Fruit fly (Drosophila melanogaster) whole organism, embryonic: ENCODE measurements around the gene firl.

Source experiments
- Abd-B ChIP-seq: fragments of 200-800 bp; sonication (Bioruptor generic); optimal IDR thresholded peaks from 2 replicates; lab custom pipeline; 2018; ENCODE audit warnings: missing biosample characterization, mild to moderate bottlenecking, missing genetic modification characterization, moderate library complexity
- Atf-2 ChIP-seq: fragments of 200-800 bp; sonication (Bioruptor generic); optimal IDR thresholded peaks from 2 replicates; lab custom pipeline; 2016; ENCODE audit warnings: missing biosample characterization, missing genetic modification characterization
- CG10147 ChIP-seq: fragments of 200-800 bp; sonication (Bioruptor generic); optimal IDR thresholded peaks from 2 replicates; lab custom pipeline; 2019; ENCODE audit warnings: missing biosample characterization, mild to moderate bottlenecking, missing genetic modification characterization, moderate library complexity
- CG10274 ChIP-seq: fragments of 200-800 bp; sonication (Bioruptor generic); optimal IDR thresholded peaks from 3 replicates; lab custom pipeline; 2017; ENCODE audit warnings: missing biosample characterization, mild to moderate bottlenecking, missing genetic modification characterization
- CG11093 ChIP-seq: fragments of 200-800 bp; sonication (Bioruptor generic); IDR thresholded peaks from 3 replicates; pipeline ENCODE4 v1.3.6; 2022; ENCODE audit warnings: missing biosample characterization, missing genetic modification characterization
- CG12155 ChIP-seq: fragments of 200-800 bp; sonication (Bioruptor generic); optimal IDR thresholded peaks from 3 replicates; lab custom pipeline; 2016; ENCODE audit warnings: missing biosample characterization, missing genetic modification characterization
- CG13424 ChIP-seq: fragments of 200-800 bp; sonication (Bioruptor generic); optimal IDR thresholded peaks from 2 replicates; lab custom pipeline; 2019; ENCODE audit warnings: missing biosample characterization, mild to moderate bottlenecking, missing genetic modification characterization, moderate library complexity
- CG14014 ChIP-seq: fragments of 200-800 bp; sonication (Bioruptor generic); IDR thresholded peaks from 2 replicates; pipeline ENCODE4 v1.3.6; 2022; ENCODE audit warnings: missing biosample characterization, missing genetic modification characterization
- CG14860 ChIP-seq: fragments of 200-800 bp; sonication (Bioruptor generic); IDR thresholded peaks from 3 replicates; pipeline ENCODE4 v1.3.6; 2022; ENCODE audit warnings: missing biosample characterization, missing genetic modification characterization; ENCODE audit not compliant: partially characterized antibody
- CG15073 ChIP-seq: fragments of 200-800 bp; sonication (Bioruptor generic); optimal IDR thresholded peaks from 2 replicates; lab custom pipeline; 2016; ENCODE audit warnings: missing biosample characterization, missing genetic modification characterization
- CG17612 ChIP-seq: fragments of 200-800 bp; sonication (Bioruptor generic); IDR thresholded peaks from 2 replicates; pipeline ENCODE4 v1.3.6; 2022; ENCODE audit warnings: missing biosample characterization, missing genetic modification characterization
- CG17802 ChIP-seq: fragments of 200-800 bp; sonication (Bioruptor generic); optimal IDR thresholded peaks from 2 replicates; lab custom pipeline; 2018; ENCODE audit warnings: missing biosample characterization, mild to moderate bottlenecking, missing genetic modification characterization, moderate library complexity
- CG1792 ChIP-seq: fragments of 200-800 bp; sonication (Bioruptor generic); optimal IDR thresholded peaks from 2 replicates; lab custom pipeline; 2016; ENCODE audit warnings: missing biosample characterization, missing genetic modification characterization
- CG2678 ChIP-seq: fragments of 200-800 bp; sonication (Bioruptor generic); optimal IDR thresholded peaks from 3 replicates; lab custom pipeline; 2019; ENCODE audit warnings: missing biosample characterization, mild to moderate bottlenecking, missing genetic modification characterization, moderate library complexity
- CG2875 ChIP-seq: fragments of 200-800 bp; sonication (Bioruptor generic); optimal IDR thresholded peaks from 2 replicates; lab custom pipeline; 2017; ENCODE audit warnings: missing biosample characterization, mild to moderate bottlenecking, missing genetic modification characterization, missing genetic modification reagents
- CG34422 ChIP-seq: fragments of 200-800 bp; sonication (Bioruptor generic); IDR thresholded peaks from 3 replicates; pipeline ENCODE4 v1.3.6; 2022; ENCODE audit warnings: missing biosample characterization, missing genetic modification characterization
- CG3726 ChIP-seq: fragments of 200-800 bp; sonication (Bioruptor generic); IDR thresholded peaks from 3 replicates; pipeline ENCODE4, ENCODE4 v1.3.6; 2022; ENCODE audit warnings: missing biosample characterization, missing genetic modification characterization
- CG6765 ChIP-seq: fragments of 200-800 bp; sonication (Bioruptor generic); optimal IDR thresholded peaks from 3 replicates; lab custom pipeline; 2017; ENCODE audit warnings: missing biosample characterization, mild to moderate bottlenecking, missing genetic modification characterization
- CG6813 ChIP-seq: fragments of 200-800 bp; sonication (Bioruptor generic); optimal IDR thresholded peaks from 2 replicates; lab custom pipeline; 2017; ENCODE audit warnings: missing biosample characterization, missing genetic modification characterization, mild to moderate bottlenecking, moderate library complexity, missing genetic modification reagents
- CG7839 ChIP-seq: fragments of 200-800 bp; sonication (Bioruptor generic); optimal IDR thresholded peaks from 3 replicates; lab custom pipeline; 2018; ENCODE audit warnings: missing biosample characterization, mild to moderate bottlenecking, missing genetic modification characterization, moderate library complexity
- CG7963 ChIP-seq: fragments of 200-800 bp; sonication (Bioruptor generic); IDR thresholded peaks from 3 replicates; pipeline ENCODE4 v1.3.6; 2022; ENCODE audit warnings: missing biosample characterization, missing genetic modification characterization; ENCODE audit not compliant: partially characterized antibody
- CG7987 ChIP-seq: fragments of 200-800 bp; sonication (Bioruptor generic); optimal IDR thresholded peaks from 2 replicates; lab custom pipeline; 2018; ENCODE audit warnings: missing biosample characterization, mild to moderate bottlenecking, missing genetic modification characterization, moderate library complexity
- CG9727 ChIP-seq: fragments of 200-800 bp; sonication (Bioruptor generic); optimal IDR thresholded peaks from 3 replicates; lab custom pipeline; 2017; ENCODE audit warnings: missing biosample characterization, mild to moderate bottlenecking, missing genetic modification characterization
- CG9797 ChIP-seq: fragments of 200-800 bp; sonication (Bioruptor generic); optimal IDR thresholded peaks from 3 replicates; lab custom pipeline; 2018; ENCODE audit warnings: missing biosample characterization, mild to moderate bottlenecking, missing genetic modification characterization
- Camta ChIP-seq: fragments of 200-800 bp; sonication (Bioruptor generic); optimal IDR thresholded peaks from 2 replicates; lab custom pipeline; 2016; ENCODE audit warnings: missing biosample characterization, missing genetic modification characterization
- CoRest ChIP-seq: fragments of 200-800 bp; sonication (Bioruptor generic); optimal IDR thresholded peaks from 3 replicates; lab custom pipeline; 2018; ENCODE audit warnings: missing biosample characterization, mild to moderate bottlenecking, missing genetic modification characterization, moderate library complexity
- Dref ChIP-seq: fragments of 200-800 bp; sonication (Bioruptor generic); IDR thresholded peaks from 2 replicates; pipeline ENCODE4 v1.3.6; 2022; ENCODE audit warnings: missing biosample characterization, missing genetic modification characterization
- Drgx ChIP-seq: fragments of 200-800 bp; sonication (Bioruptor generic); IDR thresholded peaks from 2 replicates; pipeline ENCODE4 v1.3.6; 2022; ENCODE audit warnings: missing biosample characterization, missing genetic modification characterization
- Elba2 ChIP-seq: fragments of 200-800 bp; sonication (Bioruptor generic); optimal IDR thresholded peaks from 3 replicates; lab custom pipeline; 2016; ENCODE audit warnings: missing biosample characterization, missing genetic modification characterization
- MBD-R2 ChIP-seq: fragments of 200-800 bp; sonication (Bioruptor generic); IDR thresholded peaks from 2 replicates; pipeline ENCODE4 v1.3.6; 2022; ENCODE audit warnings: missing biosample characterization, missing genetic modification characterization
- Mrtf ChIP-seq: fragments of 200-800 bp; sonication (Bioruptor generic); IDR thresholded peaks from 3 replicates; pipeline ENCODE4 v1.3.6; 2022; ENCODE audit warnings: missing biosample characterization, missing genetic modification characterization
- Scr ChIP-seq: fragments of 200-800 bp; sonication (Bioruptor generic); IDR thresholded peaks from 2 replicates; pipeline ENCODE4 v1.3.6; 2022; ENCODE audit warnings: missing biosample characterization, missing genetic modification characterization; ENCODE audit not compliant: partially characterized antibody
- ab ChIP-seq: fragments of 200-800 bp; sonication (Bioruptor generic); optimal IDR thresholded peaks from 2 replicates; lab custom pipeline; 2016; ENCODE audit warnings: missing biosample characterization, missing genetic modification characterization
- ap ChIP-seq: fragments of 200-800 bp; sonication (Bioruptor generic); IDR thresholded peaks from 2 replicates; pipeline ENCODE4 v1.3.6; 2022; ENCODE audit warnings: missing biosample characterization, missing genetic modification characterization
- bbx ChIP-seq: fragments of 200-800 bp; sonication (Bioruptor generic); IDR thresholded peaks from 2 replicates; pipeline ENCODE4 v1.3.6; 2022; ENCODE audit warnings: missing biosample characterization, missing genetic modification characterization; ENCODE audit not compliant: partially characterized antibody
- caup ChIP-seq: fragments of 200-800 bp; sonication (Bioruptor generic); optimal IDR thresholded peaks from 3 replicates; lab custom pipeline; 2017; ENCODE audit warnings: missing biosample characterization, mild to moderate bottlenecking, missing genetic modification characterization, moderate library complexity; ENCODE audit not compliant: severe bottlenecking
- chinmo ChIP-seq: fragments of 200-800 bp; sonication (Bioruptor generic); IDR thresholded peaks from 4 replicates; pipeline ENCODE4 v1.3.6; 2022; ENCODE audit warnings: missing biosample characterization, missing genetic modification characterization; ENCODE audit not compliant: partially characterized antibody
- chm ChIP-seq: fragments of 200-800 bp; sonication (Bioruptor generic); IDR thresholded peaks from 2 replicates; pipeline ENCODE4 v1.3.6; 2022; ENCODE audit warnings: missing biosample characterization, missing genetic modification characterization
- en ChIP-seq: fragments of 200-800 bp; sonication (Bioruptor generic); optimal IDR thresholded peaks from 2 replicates; lab custom pipeline; 2016; ENCODE audit warnings: missing biosample characterization, missing genetic modification characterization
- eve ChIP-seq, 2 experiments: fragments of >200 bp; optimal IDR thresholded peaks; 2 replicates each; lab custom pipeline; 2017; ENCODE audit warnings: missing biosample characterization in 2 of 2, missing genetic modification characterization in 2 of 2
- fd96Cb ChIP-seq: fragments of 200-800 bp; sonication (Bioruptor generic); optimal IDR thresholded peaks from 2 replicates; lab custom pipeline; 2018; ENCODE audit warnings: missing biosample characterization, mild to moderate bottlenecking, missing genetic modification characterization, moderate library complexity
- hb ChIP-seq: fragments of 200-800 bp; sonication (Bioruptor generic); IDR thresholded peaks from 3 replicates; pipeline ENCODE4 v1.3.6; 2022; ENCODE audit warnings: missing biosample characterization, missing genetic modification characterization; ENCODE audit not compliant: partially characterized antibody
- jing ChIP-seq: fragments of 200-800 bp; sonication (Bioruptor generic); optimal IDR thresholded peaks from 2 replicates; lab custom pipeline; 2018; ENCODE audit warnings: missing biosample characterization, mild to moderate bottlenecking, missing genetic modification characterization
- klu ChIP-seq: fragments of 200-800 bp; sonication (Bioruptor generic); IDR thresholded peaks from 2 replicates; pipeline ENCODE4 v1.3.6; 2022; ENCODE audit warnings: missing biosample characterization, missing genetic modification characterization
- knrl ChIP-seq: fragments of 200-800 bp; sonication (Bioruptor generic); IDR thresholded peaks from 3 replicates; pipeline ENCODE4 v1.3.6; 2022; ENCODE audit warnings: missing biosample characterization, missing genetic modification characterization; ENCODE audit not compliant: partially characterized antibody
- lbe ChIP-seq: fragments of 200-800 bp; sonication (Bioruptor generic); optimal IDR thresholded peaks from 2 replicates; lab custom pipeline; 2016; ENCODE audit warnings: missing biosample characterization, mild to moderate bottlenecking, missing genetic modification characterization
- sqz ChIP-seq: fragments of 200-800 bp; sonication (Bioruptor generic); optimal IDR thresholded peaks from 3 replicates; lab custom pipeline; 2018; ENCODE audit warnings: missing biosample characterization, mild to moderate bottlenecking, missing genetic modification characterization

Gene firl

dm6 chr2L:12026458-12027431 lies 39.8 kb downstream of the firl start (continued):
- TF ChIP-seq CG10147 (GFP tag; lab: Kevin White, UChicago) (no peak), CG14860 (no peak), CG1792 (no peak), chm (GFP tag; lab: Robert Waterston, UW) (0 out of 2 replicates have a peak, but pooled peaks have one; percentile 40), Camta (no peak), MBD-R2 (GFP tag; lab: Robert Waterston, UW) (no peak; the same call in 1 of the 2 replicates), eve (GFP tag; optimal IDR thresholded peaks at IDR 0.05; lab: Kevin White, UChicago) (no peak), CG6813 (GFP tag; lab: Kevin White, UChicago) (peak; percentile 28), caup (no peak), Mrtf (GFP tag; lab: Robert Waterston, UW) (peak; percentile 31; the same call in 1 of the 3 replicates), Atf-2 (GFP tag; lab: Kevin White, UChicago) (no peak), Drgx (peak; percentile 75), CG34422 (GFP tag; lab: Robert Waterston, UW) (peak; percentile 44; the same call in 2 of the 3 replicates), hb (GFP tag; lab: Robert Waterston, UW) (no peak), sqz (GFP tag; lab: Kevin White, UChicago) (peak; percentile 61), en (GFP tag; lab: Kevin White, UChicago) (no peak), CG7963 (GFP tag; lab: Robert Waterston, UW) (no peak), chinmo (GFP tag; lab: Robert Waterston, UW) (0 out of 4 replicates have a peak, but pooled peaks have one; percentile 64), CG10274 (GFP tag; lab: Kevin White, UChicago) (no peak), CG15073 (GFP tag; lab: Kevin White, UChicago) (peak; percentile 28), ap (GFP tag; lab: Robert Waterston, UW) (no peak), bbx (GFP tag; lab: Robert Waterston, UW) (no peak), fd96Cb (tag; lab: Kevin White, UChicago) (peak; percentile 57), CG3726 (GFP tag; lab: Robert Waterston, UW) (0 out of 3 replicates have a peak, but pooled peaks have one; percentile 47), Elba2 (GFP tag; lab: Kevin White, UChicago) (no peak), Dref (peak; percentile 45), CG6765 (GFP tag; lab: Kevin White, UChicago) (peak; percentile 0), CoRest (tag; lab: Kevin White, UChicago) (peak; percentile 81), CG12155 (GFP tag; lab: Kevin White, UChicago) (peak; percentile 11), CG17612 (GFP tag; lab: Robert Waterston, UW) (peak; percentile 23; the same call in 1 of the 2 replicates), Scr (GFP tag; lab: Robert Waterston, UW) (no peak), klu (GFP tag; lab: Robert Waterston, UW) (0 out of 2 replicates have a peak, but pooled peaks have one; percentile 13), CG13424 (tag; lab: Kevin White, UChicago) (peak; percentile 67), CG7987 (GFP tag; lab: Kevin White, UChicago) (no peak), CG9727 (GFP tag; lab: Kevin White, UChicago) (peak; percentile 77), Abd-B (GFP tag; lab: Kevin White, UChicago) (peak; percentile 29), lbe (GFP tag; lab: Kevin White, UChicago) (peak; percentile 24), CG9797 (GFP tag; lab: Kevin White, UChicago) (no peak), CG14014 (GFP tag; lab: Robert Waterston, UW) (0 out of 2 replicates have a peak, but pooled peaks have one; percentile 40), ab (GFP tag; lab: Kevin White, UChicago) (no peak), knrl (GFP tag; lab: Robert Waterston, UW) (no peak), CG2875 (GFP tag; lab: Kevin White, UChicago) (no peak), CG2678 (peak; percentile 71), CG7839 (tag; lab: Kevin White, UChicago) (peak; percentile 69), CG17802 (tag; lab: Kevin White, UChicago) (peak; percentile 0), jing (GFP tag; lab: Kevin White, UChicago) (no peak), CG11093 (no peak)
